Worm (Caenorhabditis elegans) whole organism, L4 larva: ENCODE data around the gene clec-137.
A peak's percentile ranks its signal among the peaks of the same experiment; 100 is the strongest.

Source experiments
- F44E2.7 ChIP-seq: fragments of 200-800 bp; sonication (Bioruptor generic); IDR thresholded peaks from 2 replicates; pipeline ENCODE4 v2.1.2; 2022; ENCODE audit warnings: missing genetic modification characterization, missing compliant biosample characterization
- F49E8.2 ChIP-seq: sonication (generic microtip); optimal IDR thresholded peaks from 2 replicates; lab custom pipeline; 2016; ENCODE audit warnings: missing compliant biosample characterization, mild to moderate bottlenecking, missing genetic modification characterization, borderline replicate concordance
- T26A8.4 ChIP-seq: fragments of 200-800 bp; sonication (Bioruptor generic); IDR thresholded peaks from 2 replicates; pipeline ENCODE4 v1.3.6; 2022; ENCODE audit warnings: missing genetic modification characterization, missing compliant biosample characterization
- ZK337.2 ChIP-seq: fragments of 200-800 bp; sonication (Bioruptor generic); IDR thresholded peaks from 2 replicates; pipeline ENCODE4 v1.3.6; 2022; ENCODE audit warnings: missing genetic modification reagents, missing genetic modification characterization, missing compliant biosample characterization
- aha-1 ChIP-seq: fragments of 150-350 bp; peaks from one replicate; lab custom pipeline; 2014; ENCODE audit warnings: missing biosample characterization, missing genetic modification characterization
- ama-1 ChIP-seq: fragments of 150-350 bp; optimal IDR thresholded peaks from 2 replicates; lab custom pipeline; 2014; ENCODE audit warnings: inconsistent platforms, mixed read lengths
- attf-4 ChIP-seq: sonication (generic microtip); optimal IDR thresholded peaks from 3 replicates; lab custom pipeline; 2017; ENCODE audit warnings: missing biosample characterization, missing genetic modification characterization
- ceh-20 ChIP-seq: fragments of 200-800 bp; sonication (Bioruptor generic); IDR thresholded peaks from 2 replicates; pipeline ENCODE4 v1.3.6; 2022; ENCODE audit warnings: missing genetic modification reagents, missing genetic modification characterization, missing compliant biosample characterization
- ceh-44 ChIP-seq: fragments of 200-800 bp; sonication (Bioruptor generic); IDR thresholded peaks from 2 replicates; pipeline ENCODE4 v1.3.6; 2022; ENCODE audit warnings: missing genetic modification reagents, missing genetic modification characterization, missing compliant biosample characterization
- ceh-62 ChIP-seq: sonication (generic microtip); optimal IDR thresholded peaks from 2 replicates; lab custom pipeline; 2017; ENCODE audit warnings: missing biosample characterization, missing genetic modification characterization
- daf-12 ChIP-seq: fragments of 150-350 bp; optimal IDR thresholded peaks from 2 replicates; lab custom pipeline; 2014; ENCODE audit warnings: missing biosample characterization, missing genetic modification reagents, missing genetic modification characterization
- daf-16 ChIP-seq, 3 experiments: sonication (generic microtip); optimal IDR thresholded peaks; 2 replicates each; lab custom pipeline; 2016 to 2017; ENCODE audit warnings: missing genetic modification characterization in 3 of 3, missing genetic modification reagents in 3 of 3, mild to moderate bottlenecking in 2 of 3, missing compliant biosample characterization in 2 of 3, missing biosample characterization in 1 of 3, moderate library complexity in 1 of 3
- dmd-6 ChIP-seq: fragments of 200-800 bp; sonication (Bioruptor generic); IDR thresholded peaks from 2 replicates; pipeline ENCODE4 v1.3.6; 2022; ENCODE audit warnings: missing genetic modification reagents, missing genetic modification characterization, missing compliant biosample characterization
- duxl-1 ChIP-seq: sonication (generic microtip); optimal IDR thresholded peaks from 2 replicates; lab custom pipeline; 2016; ENCODE audit warnings: mild to moderate bottlenecking, missing genetic modification characterization, moderate library complexity, missing compliant biosample characterization; ENCODE audit not compliant: poor library complexity
- dve-1 ChIP-seq: sonication (generic microtip); optimal IDR thresholded peaks from 2 replicates; lab custom pipeline; 2017; ENCODE audit warnings: antibody characterized with exemption, mild to moderate bottlenecking, missing genetic modification characterization, missing compliant biosample characterization; ENCODE audit not compliant: insufficient read depth
- fos-1 ChIP-seq: fragments of 150-350 bp; optimal IDR thresholded peaks from 2 replicates; lab custom pipeline; 2014; ENCODE audit warnings: missing biosample characterization, missing genetic modification characterization
- hlh-11 ChIP-seq: fragments of 200-800 bp; sonication (Bioruptor generic); optimal IDR thresholded peaks from 2 replicates; lab custom pipeline; 2018; ENCODE audit warnings: mild to moderate bottlenecking, missing genetic modification characterization, missing compliant biosample characterization
- hlh-30 ChIP-seq: sonication (generic microtip); optimal IDR thresholded peaks from 2 replicates; lab custom pipeline; 2017; ENCODE audit warnings: antibody characterized with exemption, mild to moderate bottlenecking, missing genetic modification characterization, missing compliant biosample characterization; ENCODE audit not compliant: insufficient read depth
- lim-7 ChIP-seq: fragments of 200-800 bp; sonication (Bioruptor generic); IDR thresholded peaks from 2 replicates; pipeline ENCODE4 v1.3.6; 2022; ENCODE audit warnings: missing genetic modification characterization, missing compliant biosample characterization
- lin-1 ChIP-seq: fragments of 200-800 bp; sonication (Bioruptor generic); IDR thresholded peaks from 2 replicates; pipeline ENCODE4 v1.3.6; 2022; ENCODE audit warnings: missing genetic modification reagents, missing genetic modification characterization, missing compliant biosample characterization
- lin-13 ChIP-seq: fragments of 150-350 bp; optimal IDR thresholded peaks from 2 replicates; lab custom pipeline; 2014; ENCODE audit warnings: missing biosample characterization, missing genetic modification reagents, missing genetic modification characterization
- lin-38 ChIP-seq: fragments of 200-800 bp; sonication (Bioruptor generic); IDR thresholded peaks from 2 replicates; pipeline ENCODE4 v1.3.6; 2022; ENCODE audit warnings: missing genetic modification reagents, missing genetic modification characterization, missing compliant biosample characterization
- lsy-2 ChIP-seq, 2 experiments: fragments of 150-350 bp in 1 of 2; sonication (generic microtip) in 1 of 2; optimal IDR thresholded peaks; 2 replicates each; lab custom pipeline; 2014 to 2017; ENCODE audit warnings: missing biosample characterization in 2 of 2, missing genetic modification characterization in 2 of 2
- madf-9 ChIP-seq: fragments of 200-800 bp; sonication (Bioruptor generic); conservative IDR thresholded peaks from 2 replicates; pipeline ENCODE4 v1.3.6; 2022; ENCODE audit warnings: missing genetic modification reagents, missing genetic modification characterization, missing compliant biosample characterization
- mep-1 ChIP-seq: fragments of 150-350 bp; sonication (generic microtip); optimal IDR thresholded peaks from 3 replicates; lab custom pipeline; 2014; ENCODE audit warnings: missing biosample characterization, missing genetic modification characterization
- mes-2 ChIP-seq: sonication (generic microtip); optimal IDR thresholded peaks from 2 replicates; lab custom pipeline; 2016; ENCODE audit warnings: missing genotype, mild to moderate bottlenecking, missing genetic modification characterization, missing compliant biosample characterization; ENCODE audit not compliant: poor library complexity, severe bottlenecking
- mxl-2 ChIP-seq: fragments of 200-800 bp; sonication (Bioruptor generic); conservative IDR thresholded peaks from 2 replicates; pipeline ENCODE4 v1.3.6; 2022; ENCODE audit warnings: missing genetic modification reagents, missing genetic modification characterization, missing compliant biosample characterization
- nhr-102 ChIP-seq: sonication (generic microtip); optimal IDR thresholded peaks from 2 replicates; lab custom pipeline; 2016; ENCODE audit warnings: mild to moderate bottlenecking, missing genetic modification characterization, moderate library complexity, missing compliant biosample characterization
- nhr-11 ChIP-seq: fragments of 150-350 bp; optimal IDR thresholded peaks from 2 replicates; lab custom pipeline; 2014; ENCODE audit warnings: missing biosample characterization, missing genetic modification characterization
- nhr-28 ChIP-seq: fragments of 150-350 bp; optimal IDR thresholded peaks from 2 replicates; lab custom pipeline; 2014; ENCODE audit warnings: missing biosample characterization, missing genetic modification characterization
- nhr-48 ChIP-seq: sonication (generic microtip); optimal IDR thresholded peaks from 2 replicates; lab custom pipeline; 2016; ENCODE audit warnings: mild to moderate bottlenecking, missing genetic modification characterization, missing compliant biosample characterization
- nhr-6 ChIP-seq: fragments of 150-350 bp; optimal IDR thresholded peaks from 2 replicates; lab custom pipeline; 2014; ENCODE audit warnings: missing biosample characterization, missing genetic modification characterization
- nhr-77 ChIP-seq: fragments of 150-350 bp; optimal IDR thresholded peaks from 2 replicates; lab custom pipeline; 2014; ENCODE audit warnings: missing biosample characterization, missing genetic modification characterization
- pha-4 ChIP-seq, 2 experiments: fragments of 150-350 bp in 1 of 2; fragments of 200-800 bp in 1 of 2; sonication (Bioruptor generic) in 1 of 2; IDR thresholded peaks in 1 of 2; optimal IDR thresholded peaks in 1 of 2; 2 replicates each; pipeline versions ENCODE4 v1.3.6 to Lab custom; 2014 to 2022; ENCODE audit warnings: missing genetic modification characterization in 2 of 2, missing genetic modification reagents in 2 of 2, missing biosample characterization in 1 of 2, missing compliant biosample characterization in 1 of 2
- php-3 ChIP-seq: fragments of 200-800 bp; sonication (Bioruptor generic); IDR thresholded peaks from 2 replicates; pipeline ENCODE4 v1.3.6; 2022; ENCODE audit warnings: missing genetic modification reagents, missing genetic modification characterization, missing compliant biosample characterization
- pqm-1 ChIP-seq: sonication (generic microtip); optimal IDR thresholded peaks from 2 replicates; lab custom pipeline; 2017; ENCODE audit warnings: missing biosample characterization, missing genetic modification characterization
- sdz-12 ChIP-seq: fragments of 200-800 bp; sonication (Bioruptor generic); optimal IDR thresholded peaks from 2 replicates; lab custom pipeline; 2018; ENCODE audit warnings: mild to moderate bottlenecking, missing genetic modification characterization, missing compliant biosample characterization
- spr-3 ChIP-seq: fragments of 200-800 bp; sonication (Bioruptor generic); optimal IDR thresholded peaks from 2 replicates; lab custom pipeline; 2018; ENCODE audit warnings: mild to moderate bottlenecking, missing genetic modification characterization, missing compliant biosample characterization
- tag-97 ChIP-seq: fragments of 200-800 bp; sonication (Bioruptor generic); IDR thresholded peaks from 2 replicates; pipeline ENCODE4 v1.3.6; 2022; ENCODE audit warnings: missing genetic modification characterization, missing compliant biosample characterization
- tra-1 ChIP-seq: fragments of 200-800 bp; sonication (Bioruptor generic); IDR thresholded peaks from 2 replicates; pipeline ENCODE4 v1.3.6; 2022; ENCODE audit warnings: missing genetic modification reagents, missing genetic modification characterization, missing compliant biosample characterization
- unc-130 ChIP-seq: sonication (generic microtip); optimal IDR thresholded peaks from 2 replicates; lab custom pipeline; 2016; ENCODE audit warnings: missing genetic modification reagents, missing genetic modification characterization, missing compliant biosample characterization
- unc-62 ChIP-seq, 3 experiments: fragments of 150-350 bp in 1 of 3; sonication (generic microtip); optimal IDR thresholded peaks in 2 of 3; peaks in 1 of 3; 1 replicate in 1 of 3; 2 replicates in 2 of 3; lab custom pipeline; 2014 to 2017; ENCODE audit warnings: missing biosample characterization in 3 of 3, missing genetic modification characterization in 3 of 3, missing genetic modification reagents in 3 of 3, missing genotype in 1 of 3

Gene clec-137

DNA sequence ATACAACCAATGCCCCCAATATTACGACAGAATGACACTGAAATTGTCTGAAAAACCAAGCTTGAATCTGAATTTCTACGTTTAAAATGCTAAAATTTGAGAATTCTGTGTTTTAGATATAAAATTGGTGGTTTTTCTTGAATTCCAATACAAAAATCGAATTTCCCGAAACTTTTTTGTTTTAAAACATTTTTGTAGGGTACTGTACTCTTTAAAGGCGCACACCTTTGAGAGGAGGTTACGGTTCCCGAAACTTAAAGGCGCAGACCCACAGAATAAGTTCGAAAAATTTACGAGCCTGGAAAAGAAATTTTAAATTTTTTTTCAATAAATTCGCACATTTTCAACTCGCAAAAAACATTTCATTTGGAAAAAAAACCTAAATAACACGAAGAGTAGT lies 13.2 kb downstream of the clec-137 start:
- TF ChIP-seq F44E2.7 (no peak), unc-130 (GFP tag; lab: Kevin White, UChicago) (peak; percentile 61), lin-38 (GFP tag; lab: Robert Waterston, UW) (peak; percentile 42; the same call in 1 of the 2 replicates), F49E8.2 (tag; lab: Kevin White, UChicago) (peak; percentile 47), mep-1 (tag; lab: Kevin White, UChicago) (no peak), spr-3 (GFP tag; lab: Kevin White, UChicago) (no peak), lsy-2 (tag; optimal IDR thresholded peaks at IDR 0.05; lab: Kevin White, UChicago) (peak in 1 of 2 experiments; percentile 4), aha-1 (tag; lab: Kevin White, UChicago) (peak; percentile 13)

DNA sequence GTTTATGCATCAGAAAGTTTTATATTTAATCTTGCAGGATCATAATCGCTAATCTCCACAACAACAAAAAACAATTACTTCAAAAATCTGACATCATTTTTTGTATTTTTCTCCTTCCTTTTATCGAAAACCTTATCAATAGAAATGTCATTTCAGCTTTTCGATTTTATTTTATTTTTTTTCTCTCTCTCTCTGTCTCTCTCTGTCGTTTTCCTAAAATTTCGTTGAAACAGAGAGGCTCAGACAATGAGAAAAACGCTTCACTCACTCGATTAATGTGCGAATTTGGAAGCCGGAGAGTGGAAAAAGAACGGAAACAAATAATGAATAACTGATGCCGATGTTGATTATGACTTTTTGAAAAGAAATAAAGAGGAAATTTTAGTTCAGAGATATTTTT lies 13.7 kb downstream of the clec-137 start:
- TF ChIP-seq lsy-2 (tag; optimal IDR thresholded peaks at IDR 0.05; lab: Kevin White, UChicago), result peak in 1 of 2 experiments; percentile 46
- TF ChIP-seq nhr-77 (tag; lab: Kevin White, UChicago), result peak; percentile 83
- peak; percentile 72 for TF ChIP-seq dmd-6 (GFP tag; lab: Robert Waterston, UW)
- TF ChIP-seq fos-1 (tag; lab: Kevin White, UChicago), result no peak
- no peak for TF ChIP-seq madf-9 (GFP tag; lab: Robert Waterston, UW)
- no peak for TF ChIP-seq nhr-102
- peak; percentile 4 for TF ChIP-seq nhr-48 (tag; lab: Kevin White, UChicago)
- peak; percentile 83 for TF ChIP-seq dve-1 (tag; lab: Kevin White, UChicago)
- TF ChIP-seq hlh-11, result peak; percentile 64
- TF ChIP-seq lim-7, result no peak
- peak; percentile 64 for TF ChIP-seq nhr-28 (tag; lab: Kevin White, UChicago)
- no peak for TF ChIP-seq daf-16 (GFP tag; optimal IDR thresholded peaks at IDR 0.05; lab: Kevin White, UChicago)
- TF ChIP-seq daf-16 (tag; optimal IDR thresholded peaks at IDR 0.05; lab: Kevin White, UChicago), result peak; percentile 95
- peak; percentile 20 for TF ChIP-seq mes-2 (tag; lab: Kevin White, UChicago)
- peak; percentile 55 for TF ChIP-seq pqm-1 (tag; lab: Kevin White, UChicago)
- TF ChIP-seq ama-1 (lab: Kevin White, UChicago), result no peak
- peak in 1 of 2 experiments; percentile 61 for TF ChIP-seq unc-62 (GFP tag; optimal IDR thresholded peaks at IDR 0.05 in 1 of 2; lab: Kevin White, UChicago)
- no peak for TF ChIP-seq unc-62 (tag; optimal IDR thresholded peaks at IDR 0.05; lab: Kevin White, UChicago)
- 0 out of 2 replicates have a peak, but pooled peaks have one; percentile 43 for TF ChIP-seq php-3
- TF ChIP-seq ceh-62 (tag; lab: Kevin White, UChicago), result no peak
- TF ChIP-seq nhr-6 (tag; lab: Kevin White, UChicago), result peak; percentile 7
- TF ChIP-seq mep-1 (tag; lab: Kevin White, UChicago), result peak; percentile 38
- TF ChIP-seq pha-4 (GFP tag; IDR thresholded peaks at IDR 0.05; lab: Robert Waterston, UW), result peak; percentile 32; the same call in 1 of the 2 replicates
- TF ChIP-seq pha-4 (tag; optimal IDR thresholded peaks at IDR 0.05; lab: Kevin White, UChicago), result no peak

DNA sequence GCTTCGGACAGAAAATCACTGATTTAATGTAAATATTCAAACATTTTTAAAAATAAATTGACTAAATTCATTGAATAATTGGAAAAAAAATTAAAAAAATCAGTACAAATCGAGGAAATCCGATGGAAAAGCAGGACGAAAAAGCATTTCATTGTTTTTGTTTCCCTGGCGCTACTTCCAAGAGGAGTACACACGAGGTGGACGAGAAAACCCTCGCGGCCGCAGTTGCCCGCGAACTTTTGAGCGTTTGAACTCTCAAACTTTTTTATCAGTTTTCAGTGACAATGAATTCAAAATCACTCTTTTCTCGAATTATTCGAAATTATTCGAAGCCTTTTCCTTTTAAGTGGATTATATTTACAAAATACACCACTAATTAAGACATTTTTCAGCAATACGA lies 14.9 kb downstream of the clec-137 start, which contains the start of gene F35D11.4:
F35D11.4 (plus strand) TSS at position 393 of the 400 bp plus-strand sequence.
- TF ChIP-seq hlh-30 (tag; lab: Kevin White, UChicago) (peak; percentile 55), pha-4 (GFP tag; IDR thresholded peaks at IDR 0.05; lab: Robert Waterston, UW) (peak; percentile 20; the same call in 1 of the 2 replicates), pha-4 (tag; optimal IDR thresholded peaks at IDR 0.05; lab: Kevin White, UChicago) (no peak), tag-97 (0 out of 2 replicates have a peak, but pooled peaks have one; percentile 55), lin-13 (GFP tag; lab: Kevin White, UChicago) (peak; percentile 35), daf-12 (no peak), lin-38 (GFP tag; lab: Robert Waterston, UW) (peak; percentile 65), ceh-20 (GFP tag; lab: Robert Waterston, UW) (peak; percentile 56; the same call in 1 of the 2 replicates), nhr-11 (tag; lab: Kevin White, UChicago) (peak; percentile 15), ZK337.2 (GFP tag; lab: Robert Waterston, UW) (peak; percentile 95), attf-4 (tag; lab: Kevin White, UChicago) (no peak), nhr-77 (tag; lab: Kevin White, UChicago) (peak; percentile 53), nhr-6 (tag; lab: Kevin White, UChicago) (peak; percentile 78), nhr-28 (tag; lab: Kevin White, UChicago) (peak; percentile 47), mxl-2 (GFP tag; lab: Robert Waterston, UW) (0 out of 2 replicates have a peak, but pooled peaks have one; percentile 19), unc-130 (GFP tag; lab: Kevin White, UChicago) (peak; percentile 89), hlh-11 (peak; percentile 71), madf-9 (GFP tag; lab: Robert Waterston, UW) (peak; percentile 65), mep-1 (tag; lab: Kevin White, UChicago) (peak; percentile 70), mes-2 (tag; lab: Kevin White, UChicago) (peak; percentile 99), php-3 (no peak), ceh-44 (GFP tag; lab: Robert Waterston, UW) (peak; percentile 33; the same call in 1 of the 2 replicates), lin-1 (GFP tag; lab: Robert Waterston, UW) (0 out of 2 replicates have a peak, but pooled peaks have one; percentile 20), T26A8.4 (GFP tag; lab: Robert Waterston, UW) (peak; percentile 29; the same call in 1 of the 2 replicates), tra-1 (0 out of 2 replicates have a peak, but pooled peaks have one; percentile 35), sdz-12 (GFP tag; lab: Kevin White, UChicago) (no peak), duxl-1 (peak; percentile 76), lsy-2 (tag; optimal IDR thresholded peaks at IDR 0.05; lab: Kevin White, UChicago) (peak in 1 of 2 experiments; percentile 89)
